Worm (Caenorhabditis elegans): ENCODE data around the gene W08F4.1.

DNA sequence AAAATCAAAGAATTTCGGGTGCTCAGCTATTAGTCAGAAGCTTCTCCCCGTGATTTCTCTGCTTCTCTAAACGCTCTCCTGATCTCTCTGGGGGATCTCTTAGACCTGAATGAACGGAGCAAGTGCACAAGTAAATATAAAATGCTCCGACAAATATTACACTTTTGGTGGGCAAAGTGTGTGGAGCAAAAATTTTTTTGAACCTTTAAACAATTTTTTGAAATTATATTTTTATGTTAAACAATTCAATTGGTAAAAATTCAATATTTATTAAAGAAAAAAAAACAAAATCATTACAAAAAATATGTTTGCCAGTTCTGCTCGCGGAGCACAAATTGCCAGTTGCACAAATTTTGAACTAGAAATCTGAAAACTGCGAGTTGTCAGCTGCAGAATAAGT is 46.1 kb downstream of the W08F4.1 start, which contains the start of gene K07E8.6:
- no peak for TF ChIP-seq nhr-237 (tag; optimal IDR thresholded peaks at IDR 0.05)
- TF ChIP-seq unc-120 (tag; optimal IDR thresholded peaks at IDR 0.05; ENCODE audit: poor library complexity, severe bottlenecking), result no peak
- no peak for TF ChIP-seq lsy-2 (tag; optimal IDR thresholded peaks at IDR 0.05)
- no peak for TF ChIP-seq cnd-1 (tag; optimal IDR thresholded peaks at IDR 0.05)
- TF ChIP-seq unc-39 (tag; optimal IDR thresholded peaks at IDR 0.05), result no peak
- no peak for TF ChIP-seq unc-62 (GFP tag; optimal IDR thresholded peaks at IDR 0.05)
- TF ChIP-seq sem-2 (GFP tag; optimal IDR thresholded peaks at IDR 0.05), result no peak
- TF ChIP-seq sptf-1 (tag; optimal IDR thresholded peaks at IDR 0.05), result no peak
- no peak for TF ChIP-seq ces-1 (GFP tag; optimal IDR thresholded peaks at IDR 0.05)
- no peak for TF ChIP-seq nhr-76 (tag; optimal IDR thresholded peaks at IDR 0.05)

All from whole organism, mixed stage, embryonic.